In the genomic region with DNA sequence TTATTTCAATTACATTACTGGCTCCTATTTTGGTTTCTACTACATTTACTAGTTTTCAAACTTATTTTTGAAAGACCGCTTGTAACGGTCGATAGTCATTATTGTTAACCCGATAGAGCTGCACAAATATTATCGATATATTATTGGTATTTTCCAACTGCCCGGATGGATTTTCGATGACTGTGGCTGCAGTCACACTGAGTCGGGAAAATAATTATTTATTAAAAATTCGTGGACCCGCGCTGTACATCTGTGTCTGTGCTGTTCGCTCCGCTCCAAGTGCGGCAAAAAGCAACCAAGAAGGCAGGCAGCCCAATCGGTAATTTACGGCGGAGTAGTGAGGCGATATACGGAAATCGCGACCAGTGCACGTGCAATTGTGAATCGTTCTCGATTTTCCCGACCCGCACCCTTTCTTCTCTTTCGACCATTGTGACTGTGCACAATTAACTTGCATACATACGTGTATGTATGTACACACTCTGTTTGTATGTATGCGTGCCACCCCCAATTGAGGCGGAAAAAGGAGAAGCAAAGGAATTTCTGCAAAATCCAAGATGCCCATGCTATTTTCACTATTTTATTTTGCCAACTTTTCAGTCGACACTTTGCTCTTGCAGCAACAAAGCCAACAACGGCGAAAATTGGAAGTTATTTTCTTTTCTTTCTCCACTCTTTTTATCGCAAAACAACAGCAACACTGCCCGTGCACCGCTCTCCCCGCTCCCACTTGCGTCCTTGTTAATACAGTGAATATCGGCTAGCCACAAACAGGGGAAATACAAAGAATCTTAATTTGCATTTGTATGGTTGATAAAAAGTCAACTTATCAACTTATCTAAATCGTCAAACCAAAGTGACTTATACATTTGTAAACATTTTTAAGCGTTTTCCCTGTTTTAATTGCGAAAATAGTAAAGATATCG, we compare ENCODE assay signal across 1 fruit fly cellular context.
TF ChIP-seq lines count a peak whose summit lies in the region.

Gene ZnT63C (plus strand): TSS at position 175 of the 926 bp plus-strand sequence.

TF ChIP-seq in whole organism, embryonic, 481 proteins besides CTCF, POLR2A, EP300 and RAD21 (continued from another document):
- no peak for TF ChIP-seq CG10654 (GFP tag; optimal IDR thresholded peaks at IDR 0.05; lab: Kevin White, UChicago)
- peak; percentile 6 for TF ChIP-seq wek (GFP tag; optimal IDR thresholded peaks at IDR 0.05; lab: Kevin White, UChicago)
- TF ChIP-seq mld (GFP tag; IDR thresholded peaks at IDR 0.05; lab: Robert Waterston, UW; ENCODE audit: partially characterized antibody), result peak; percentile 66
- peak; percentile 49; the same call in 1 of the 3 replicates for TF ChIP-seq CG2199 (GFP tag; IDR thresholded peaks at IDR 0.05; lab: Robert Waterston, UW)
- peak; percentile 32; the same call in 1 of the 2 replicates for TF ChIP-seq MBD-R2 (GFP tag; IDR thresholded peaks at IDR 0.05; lab: Robert Waterston, UW)
- TF ChIP-seq HLH4C (GFP tag; IDR thresholded peaks at IDR 0.05; lab: Robert Waterston, UW; ENCODE audit: partially characterized antibody), result peak; percentile 97
- no peak for TF ChIP-seq usp (GFP tag; optimal IDR thresholded peaks at IDR 0.05; lab: Kevin White, UChicago)
- no peak for TF ChIP-seq NK7.1 (GFP tag; optimal IDR thresholded peaks at IDR 0.05; lab: Kevin White, UChicago)
- peak; percentile 82 for TF ChIP-seq Dll (GFP tag; IDR thresholded peaks at IDR 0.05; lab: Robert Waterston, UW; ENCODE audit: partially characterized antibody)
- peak; percentile 85 for TF ChIP-seq gfzf (GFP tag; optimal IDR thresholded peaks at IDR 0.05; lab: Kevin White, UChicago)
- TF ChIP-seq knrl (GFP tag; IDR thresholded peaks at IDR 0.05; lab: Robert Waterston, UW; ENCODE audit: partially characterized antibody), result peak; percentile 67
- peak; percentile 79 for TF ChIP-seq hb (GFP tag; IDR thresholded peaks at IDR 0.05; lab: Robert Waterston, UW; ENCODE audit: partially characterized antibody)
- peak; percentile 6 for TF ChIP-seq CG33557 (GFP tag; optimal IDR thresholded peaks at IDR 0.05; lab: Kevin White, UChicago)
- peak; percentile 1 for TF ChIP-seq pros (GFP tag; optimal IDR thresholded peaks at IDR 0.05; lab: Kevin White, UChicago)
- TF ChIP-seq CG7372 (GFP tag; IDR thresholded peaks at IDR 0.05; lab: Robert Waterston, UW), result no peak
- no peak for TF ChIP-seq sug (tag; optimal IDR thresholded peaks at IDR 0.05; lab: Kevin White, UChicago)
- no peak for TF ChIP-seq CG18011 (GFP tag; optimal IDR thresholded peaks at IDR 0.05; lab: Kevin White, UChicago)
- no peak for TF ChIP-seq CG13123 (GFP tag; optimal IDR thresholded peaks at IDR 0.05; lab: Kevin White, UChicago)
- TF ChIP-seq eve (GFP tag; optimal IDR thresholded peaks at IDR 0.05; lab: Kevin White, UChicago), result peak in 1 of 2 experiments; percentile 63
- TF ChIP-seq CG30431 (GFP tag; optimal IDR thresholded peaks at IDR 0.05; lab: Kevin White, UChicago), result no peak
- TF ChIP-seq Mad (GFP tag; optimal IDR thresholded peaks at IDR 0.05; lab: Kevin White, UChicago), result peak; percentile 14
- no peak for TF ChIP-seq CG8290 (GFP tag; optimal IDR thresholded peaks at IDR 0.05; lab: Kevin White, UChicago)
- TF ChIP-seq CG8290 (tag; optimal IDR thresholded peaks at IDR 0.05; lab: Kevin White, UChicago), result peak in 1 of 2 experiments; percentile 30
- TF ChIP-seq Bgb (GFP tag; IDR thresholded peaks at IDR 0.05; lab: Robert Waterston, UW; ENCODE audit: partially characterized antibody), result peak; percentile 87
- TF ChIP-seq CG1603 (tag; optimal IDR thresholded peaks at IDR 0.05; lab: Kevin White, UChicago), result peak; percentile 63
- TF ChIP-seq CG9797 (GFP tag; optimal IDR thresholded peaks at IDR 0.05; lab: Kevin White, UChicago), result peak; percentile 82
- peak; percentile 97 for TF ChIP-seq Myb (GFP tag; optimal IDR thresholded peaks at IDR 0.05; lab: Kevin White, UChicago)
- TF ChIP-seq Stat92E (GFP tag; optimal IDR thresholded peaks at IDR 0.05; lab: Kevin White, UChicago), result peak in 1 of 3 experiments; percentile 51
- no peak for TF ChIP-seq CG31388 (GFP tag; optimal IDR thresholded peaks at IDR 0.05; lab: Kevin White, UChicago)
- peak; percentile 79 for TF ChIP-seq vnd (GFP tag; IDR thresholded peaks at IDR 0.05; lab: Robert Waterston, UW; ENCODE audit: partially characterized antibody)
- no peak for TF ChIP-seq CG14441 (GFP tag; IDR thresholded peaks at IDR 0.05; lab: Robert Waterston, UW)
- TF ChIP-seq tx (GFP tag; optimal IDR thresholded peaks at IDR 0.05; lab: Kevin White, UChicago), result no peak
- TF ChIP-seq CG17359 (tag; optimal IDR thresholded peaks at IDR 0.05; lab: Kevin White, UChicago), result no peak
- peak; percentile 75 for TF ChIP-seq grau (tag; optimal IDR thresholded peaks at IDR 0.05; lab: Kevin White, UChicago)
- TF ChIP-seq Dref (GFP tag; IDR thresholded peaks at IDR 0.05; lab: Robert Waterston, UW), result peak; percentile 84
- no peak for TF ChIP-seq CG10431 (GFP tag; optimal IDR thresholded peaks at IDR 0.05; lab: Kevin White, UChicago)
- TF ChIP-seq CG12659 (GFP tag; optimal IDR thresholded peaks at IDR 0.05; lab: Kevin White, UChicago), result peak; percentile 67
- TF ChIP-seq Sry-δ (GFP tag; optimal IDR thresholded peaks at IDR 0.05; lab: Kevin White, UChicago), result peak; percentile 52
- peak; percentile 82 for TF ChIP-seq CG4617 (GFP tag; optimal IDR thresholded peaks at IDR 0.05; lab: Kevin White, UChicago; ENCODE audit: borderline replicate concordance)
- no peak for TF ChIP-seq ewg (GFP tag; optimal IDR thresholded peaks at IDR 0.05; lab: Kevin White, UChicago)
- TF ChIP-seq CG6854 (GFP tag; optimal IDR thresholded peaks at IDR 0.05; lab: Kevin White, UChicago), result peak; percentile 11
- peak; percentile 79 for TF ChIP-seq Med (GFP tag; lab: Kevin White, UChicago)
- peak; percentile 7 for TF ChIP-seq Ets97D (GFP tag; optimal IDR thresholded peaks at IDR 0.05; lab: Kevin White, UChicago)
- no peak for TF ChIP-seq CG31365 (tag; optimal IDR thresholded peaks at IDR 0.05; lab: Kevin White, UChicago)
- peak; percentile 79 for TF ChIP-seq Scr (GFP tag; IDR thresholded peaks at IDR 0.05; lab: Robert Waterston, UW; ENCODE audit: partially characterized antibody)
- no peak for TF ChIP-seq lab (GFP tag; optimal IDR thresholded peaks at IDR 0.05; lab: Kevin White, UChicago)
- peak; percentile 57 for TF ChIP-seq vvl (GFP tag; IDR thresholded peaks at IDR 0.05; lab: Robert Waterston, UW)
- no peak for TF ChIP-seq CG16815 (GFP tag; optimal IDR thresholded peaks at IDR 0.05; lab: Kevin White, UChicago)
- peak; percentile 23 for TF ChIP-seq MTF-1 (GFP tag; optimal IDR thresholded peaks at IDR 0.05; lab: Kevin White, UChicago; ENCODE audit: borderline replicate concordance)
- TF ChIP-seq sd (tag; optimal IDR thresholded peaks at IDR 0.05; lab: Kevin White, UChicago), result peak; percentile 58
- peak; percentile 93 for TF ChIP-seq tna (GFP tag; IDR thresholded peaks at IDR 0.05; lab: Robert Waterston, UW; ENCODE audit: partially characterized antibody)
- no peak for TF ChIP-seq Tbp (GFP tag; optimal IDR thresholded peaks at IDR 0.05; lab: Kevin White, UChicago)
- TF ChIP-seq Spps (tag; optimal IDR thresholded peaks at IDR 0.05; lab: Kevin White, UChicago), result no peak
- no peak for TF ChIP-seq ATbp (GFP tag; optimal IDR thresholded peaks at IDR 0.05; lab: Kevin White, UChicago)
- TF ChIP-seq nom (GFP tag; optimal IDR thresholded peaks at IDR 0.05; lab: Kevin White, UChicago), result peak; percentile 79
- peak; percentile 4 for TF ChIP-seq CG12071 (GFP tag; optimal IDR thresholded peaks at IDR 0.05; lab: Kevin White, UChicago)
- TF ChIP-seq Nf-YA (GFP tag; IDR thresholded peaks at IDR 0.05; lab: Robert Waterston, UW), result peak; percentile 20; the same call in 1 of the 2 replicates
- 0 out of 2 replicates have a peak, but pooled peaks have one; percentile 35 for TF ChIP-seq bowl (GFP tag; IDR thresholded peaks at IDR 0.05; lab: Robert Waterston, UW)
- peak; percentile 8 for TF ChIP-seq Meics (GFP tag; optimal IDR thresholded peaks at IDR 0.05; lab: Kevin White, UChicago)
